Fruit fly (Drosophila melanogaster) whole organism: ENCODE data around the gene CG1105.

Source experiments
- Dll ChIP-seq: fragments of >200 bp; optimal IDR thresholded peaks from 2 replicates; lab custom pipeline; 2017
- EcR ChIP-seq, 2 experiments: fragments of >200 bp; optimal IDR thresholded peaks; 2 replicates each; lab custom pipeline; 2017; ENCODE audit warnings: missing biosample characterization in 2 of 2, missing genetic modification characterization in 2 of 2, missing genetic modification reagents in 2 of 2
- pan ChIP-seq: fragments of >200 bp; optimal IDR thresholded peaks from 2 replicates; lab custom pipeline; 2017
- psq ChIP-seq: fragments of >200 bp; optimal IDR thresholded peaks from 2 replicates; lab custom pipeline; 2017
- usp ChIP-seq: fragments of >200 bp; optimal IDR thresholded peaks from 2 replicates; lab custom pipeline; 2017; ENCODE audit warnings: missing biosample characterization, missing genetic modification characterization, mixed read lengths

DNA sequence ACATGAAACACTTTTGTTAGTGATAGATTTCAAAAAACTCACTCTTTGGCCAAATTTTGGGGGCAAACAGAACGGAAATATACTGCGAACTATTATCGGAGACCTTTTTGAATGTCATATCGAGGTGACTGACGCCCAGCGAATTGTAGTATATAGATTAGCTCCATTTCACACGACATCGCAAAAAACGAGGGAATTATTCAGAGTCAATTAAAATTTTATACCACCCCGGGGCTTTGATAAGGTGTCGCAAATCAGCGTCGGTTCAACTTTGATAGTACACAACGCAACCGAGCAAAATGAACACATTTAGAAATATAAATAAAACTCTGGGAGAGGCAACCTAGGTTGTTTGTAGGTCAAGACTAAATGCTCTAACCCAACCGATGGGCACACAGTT is 8.9 kb downstream of the CG1105 start:
- no peak for TF ChIP-seq psq
- no peak for TF ChIP-seq usp (GFP tag; lab: Kevin White, UChicago)
- no peak for TF ChIP-seq EcR (GFP tag; optimal IDR thresholded peaks at IDR 0.05; lab: Kevin White, UChicago)
- TF ChIP-seq Dll (lab: Kevin White, UChicago), result no peak
- no peak for TF ChIP-seq pan (lab: Kevin White, UChicago)
